Worm (Caenorhabditis elegans) whole organism, L4 larva: ENCODE data around the gene smf-2.
A peak's percentile ranks its signal among the peaks of the same experiment; 100 is the strongest.

ENCODE experiments used
- D1046.2 ChIP-seq: fragments of 200-800 bp; sonication (Bioruptor generic); IDR thresholded peaks from 2 replicates; pipeline ENCODE4 v1.3.6; 2022; ENCODE audit warnings: missing genetic modification characterization, missing compliant biosample characterization
- F10B5.3 ChIP-seq: sonication (generic microtip); optimal IDR thresholded peaks from 2 replicates; lab custom pipeline; 2016; ENCODE audit warnings: mild to moderate bottlenecking, missing genetic modification characterization, missing compliant biosample characterization
- F37D6.2 ChIP-seq: sonication (generic microtip); optimal IDR thresholded peaks from 2 replicates; lab custom pipeline; 2016; ENCODE audit warnings: mild to moderate bottlenecking, missing genetic modification characterization, missing compliant biosample characterization
- F44E2.7 ChIP-seq: fragments of 200-800 bp; sonication (Bioruptor generic); IDR thresholded peaks from 2 replicates; pipeline ENCODE4 v2.1.2; 2022; ENCODE audit warnings: missing genetic modification characterization, missing compliant biosample characterization
- F49E8.2 ChIP-seq: sonication (generic microtip); optimal IDR thresholded peaks from 2 replicates; lab custom pipeline; 2016; ENCODE audit warnings: missing compliant biosample characterization, mild to moderate bottlenecking, missing genetic modification characterization, borderline replicate concordance
- T26A8.4 ChIP-seq: fragments of 200-800 bp; sonication (Bioruptor generic); IDR thresholded peaks from 2 replicates; pipeline ENCODE4 v1.3.6; 2022; ENCODE audit warnings: missing genetic modification characterization, missing compliant biosample characterization
- Y105C5A.15 ChIP-seq: fragments of 200-800 bp; sonication (Bioruptor generic); IDR thresholded peaks from 2 replicates; pipeline ENCODE4 v1.3.6; 2022; ENCODE audit warnings: missing genetic modification characterization, missing compliant biosample characterization
- Y48G9A.11 ChIP-seq: fragments of 200-800 bp; sonication (Bioruptor generic); IDR thresholded peaks from 2 replicates; pipeline ENCODE4 v1.3.6; 2022; ENCODE audit warnings: missing genetic modification reagents, missing genetic modification characterization, missing compliant biosample characterization
- Y75B8A.6 ChIP-seq: fragments of 200-800 bp; sonication (Bioruptor generic); IDR thresholded peaks from 2 replicates; pipeline ENCODE4 v1.3.6; 2022; ENCODE audit warnings: missing genetic modification reagents, missing genetic modification characterization, missing compliant biosample characterization
- arid-1 ChIP-seq: fragments of 200-800 bp; sonication (Bioruptor generic); conservative IDR thresholded peaks from 2 replicates; pipeline ENCODE4 v1.3.6; 2022; ENCODE audit warnings: missing genetic modification reagents, missing genetic modification characterization, missing compliant biosample characterization
- ceh-32 ChIP-seq: sonication (generic microtip); optimal IDR thresholded peaks from 2 replicates; lab custom pipeline; 2016; ENCODE audit warnings: mild to moderate bottlenecking, missing genetic modification characterization, missing compliant biosample characterization; ENCODE audit not compliant: poor library complexity
- ces-1 ChIP-seq: fragments of 150-350 bp; sonication (generic microtip); optimal IDR thresholded peaks from 4 replicates; lab custom pipeline; 2014; ENCODE audit warnings: missing biosample characterization, missing genetic modification reagents, missing genetic modification characterization
- ctbp-1 ChIP-seq: fragments of 200-800 bp; sonication (Bioruptor generic); IDR thresholded peaks from 2 replicates; pipeline ENCODE4 v1.3.6; 2022; ENCODE audit warnings: missing genetic modification reagents, missing genetic modification characterization, missing compliant biosample characterization
- daf-8 ChIP-seq: fragments of 200-800 bp; sonication (Bioruptor generic); IDR thresholded peaks from 2 replicates; pipeline ENCODE4 v1.3.6; 2022; ENCODE audit warnings: missing genetic modification characterization, missing compliant biosample characterization
- dmd-9 ChIP-seq: fragments of 200-800 bp; sonication (Bioruptor generic); IDR thresholded peaks from 2 replicates; pipeline ENCODE4 v1.3.6; 2022; ENCODE audit warnings: missing genetic modification reagents, missing genetic modification characterization, missing compliant biosample characterization
- dpl-1 ChIP-seq: fragments of 150-350 bp; optimal IDR thresholded peaks from 2 replicates; lab custom pipeline; 2014; ENCODE audit warnings: missing biosample characterization, missing genetic modification reagents, missing genetic modification characterization
- egl-27 ChIP-seq: sonication (generic microtip); optimal IDR thresholded peaks from 3 replicates; lab custom pipeline; 2017; ENCODE audit warnings: missing biosample characterization, missing genetic modification reagents, missing genetic modification characterization
- egl-43 ChIP-seq: fragments of 200-800 bp; sonication (Bioruptor generic); IDR thresholded peaks from 2 replicates; pipeline ENCODE4 v1.3.6; 2022; ENCODE audit warnings: missing genetic modification reagents, missing genetic modification characterization, missing compliant biosample characterization
- fkh-10 ChIP-seq: fragments of 150-350 bp; optimal IDR thresholded peaks from 2 replicates; lab custom pipeline; 2014; ENCODE audit warnings: missing biosample characterization, missing genetic modification reagents, missing genetic modification characterization
- fos-1 ChIP-seq: fragments of 150-350 bp; optimal IDR thresholded peaks from 2 replicates; lab custom pipeline; 2014; ENCODE audit warnings: missing biosample characterization, missing genetic modification characterization
- hmg-1.1 ChIP-seq: fragments of 200-800 bp; sonication (Bioruptor generic); IDR thresholded peaks from 2 replicates; pipeline ENCODE4 v1.3.6; 2022; ENCODE audit warnings: missing genetic modification reagents, missing genetic modification characterization, missing compliant biosample characterization
- lim-7 ChIP-seq: fragments of 200-800 bp; sonication (Bioruptor generic); IDR thresholded peaks from 2 replicates; pipeline ENCODE4 v1.3.6; 2022; ENCODE audit warnings: missing genetic modification characterization, missing compliant biosample characterization
- lin-1 ChIP-seq: fragments of 200-800 bp; sonication (Bioruptor generic); IDR thresholded peaks from 2 replicates; pipeline ENCODE4 v1.3.6; 2022; ENCODE audit warnings: missing genetic modification reagents, missing genetic modification characterization, missing compliant biosample characterization
- lin-15B ChIP-seq: fragments of 150-350 bp; sonication (generic microtip); optimal IDR thresholded peaks from 3 replicates; lab custom pipeline; 2014; ENCODE audit warnings: missing biosample characterization, missing genetic modification characterization
- lin-38 ChIP-seq: fragments of 200-800 bp; sonication (Bioruptor generic); IDR thresholded peaks from 2 replicates; pipeline ENCODE4 v1.3.6; 2022; ENCODE audit warnings: missing genetic modification reagents, missing genetic modification characterization, missing compliant biosample characterization
- mdl-1 ChIP-seq, 2 experiments: fragments of 150-350 bp in 1 of 2; sonication (generic microtip) in 1 of 2; optimal IDR thresholded peaks; 2 replicates each; lab custom pipeline; 2014 to 2017; ENCODE audit warnings: missing biosample characterization in 2 of 2, missing genetic modification characterization in 2 of 2
- nhr-25 ChIP-seq: sonication (generic microtip); optimal IDR thresholded peaks from 2 replicates; lab custom pipeline; 2017; ENCODE audit warnings: missing genetic modification characterization, mild to moderate bottlenecking, missing compliant biosample characterization, antibody characterized with exemption, moderate library complexity, borderline replicate concordance; ENCODE audit not compliant: insufficient read depth
- pha-4 ChIP-seq, 2 experiments: fragments of 150-350 bp in 1 of 2; fragments of 200-800 bp in 1 of 2; sonication (Bioruptor generic) in 1 of 2; IDR thresholded peaks in 1 of 2; optimal IDR thresholded peaks in 1 of 2; 2 replicates each; pipeline versions ENCODE4 v1.3.6 to Lab custom; 2014 to 2022; ENCODE audit warnings: missing genetic modification characterization in 2 of 2, missing genetic modification reagents in 2 of 2, missing biosample characterization in 1 of 2, missing compliant biosample characterization in 1 of 2
- rbr-2 ChIP-seq: sonication (generic microtip); optimal IDR thresholded peaks from 2 replicates; lab custom pipeline; 2016; ENCODE audit warnings: missing genotype, missing genetic modification characterization, missing compliant biosample characterization
- sdz-12 ChIP-seq: fragments of 200-800 bp; sonication (Bioruptor generic); optimal IDR thresholded peaks from 2 replicates; lab custom pipeline; 2018; ENCODE audit warnings: mild to moderate bottlenecking, missing genetic modification characterization, missing compliant biosample characterization
- set-16 ChIP-seq: fragments of 200-800 bp; sonication (Bioruptor generic); IDR thresholded peaks from 2 replicates; pipeline ENCODE4 v1.3.6; 2022; ENCODE audit warnings: missing genetic modification reagents, missing genetic modification characterization, missing compliant biosample characterization
- tag-97 ChIP-seq: fragments of 200-800 bp; sonication (Bioruptor generic); IDR thresholded peaks from 2 replicates; pipeline ENCODE4 v1.3.6; 2022; ENCODE audit warnings: missing genetic modification characterization, missing compliant biosample characterization
- tra-1 ChIP-seq: fragments of 200-800 bp; sonication (Bioruptor generic); IDR thresholded peaks from 2 replicates; pipeline ENCODE4 v1.3.6; 2022; ENCODE audit warnings: missing genetic modification reagents, missing genetic modification characterization, missing compliant biosample characterization
- unc-62 ChIP-seq, 3 experiments: fragments of 150-350 bp in 1 of 3; sonication (generic microtip); optimal IDR thresholded peaks in 2 of 3; peaks in 1 of 3; 1 replicate in 1 of 3; 2 replicates in 2 of 3; lab custom pipeline; 2014 to 2017; ENCODE audit warnings: missing biosample characterization in 3 of 3, missing genetic modification characterization in 3 of 3, missing genetic modification reagents in 3 of 3, missing genotype in 1 of 3
- zfp-2 ChIP-seq: sonication (generic microtip); optimal IDR thresholded peaks from 2 replicates; lab custom pipeline; 2016; ENCODE audit warnings: mild to moderate bottlenecking, missing genetic modification characterization, missing compliant biosample characterization

smf-2 gene

DNA sequence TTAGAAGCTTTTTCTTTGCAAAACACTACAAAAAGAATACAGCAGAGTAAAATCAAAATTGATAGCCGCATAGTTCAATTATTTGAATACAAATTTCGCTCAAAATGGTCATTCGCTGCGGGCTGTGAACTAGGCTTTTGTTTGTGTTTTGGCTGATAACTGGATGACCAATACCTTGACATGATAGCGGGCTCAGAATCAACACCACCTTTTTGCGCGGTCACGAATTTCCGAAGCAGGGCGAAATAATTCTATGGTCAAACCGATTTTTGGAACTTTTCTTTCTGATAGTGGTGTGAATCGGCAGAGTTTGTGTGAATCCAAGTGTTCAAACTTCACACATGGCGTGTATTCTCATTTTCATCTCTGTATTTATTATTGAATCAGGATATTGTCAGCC lies 20.2 kb downstream of the smf-2 start, which contains the start of the genes F38B6.7 and F38B6.2:
TSS of gene F38B6.7 (minus strand) at position 101 of the 400 bp plus-strand sequence.
TSS of gene F38B6.2 (plus strand) at position 267 of the 400 bp plus-strand sequence.
- TF ChIP-seq zfp-2 (tag; lab: Kevin White, UChicago), result no peak
- TF ChIP-seq arid-1, result no peak
- TF ChIP-seq set-16 (GFP tag; lab: Robert Waterston, UW), result no peak
- TF ChIP-seq ceh-32, result no peak
- no peak for TF ChIP-seq F10B5.3
- TF ChIP-seq, all 104 proteins: peak for 0

DNA sequence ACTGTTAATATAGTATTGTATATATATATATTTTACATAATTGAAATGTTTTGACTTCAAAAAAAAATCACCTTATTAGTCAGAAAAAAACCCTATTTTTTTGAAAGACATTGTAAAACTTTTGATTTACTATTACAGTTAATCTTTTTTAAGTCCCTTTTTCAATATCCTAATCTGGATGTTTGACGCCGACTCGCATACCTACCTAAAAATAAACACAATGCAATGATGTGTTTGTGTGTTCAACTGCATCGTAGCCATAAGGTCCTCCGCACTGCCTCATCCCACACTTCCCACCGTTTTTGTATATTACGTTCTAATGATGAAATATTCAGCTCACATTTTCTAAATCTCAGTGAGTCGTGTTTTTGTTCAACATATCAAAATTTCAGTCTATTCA lies 25.2 kb downstream of the smf-2 start, which contains the start of gene F38B6.3:
TSS of gene F38B6.3 (plus strand) at position 301 of the 400 bp plus-strand sequence.
- TF ChIP-seq set-16 (GFP tag; lab: Robert Waterston, UW) (no peak), rbr-2 (no peak), lim-7 (GFP tag; lab: Robert Waterston, UW) (no peak), ces-1 (no peak), egl-43 (GFP tag; lab: Robert Waterston, UW) (no peak), F10B5.3 (no peak), tra-1 (GFP tag; lab: Robert Waterston, UW) (no peak), lin-1 (GFP tag; lab: Robert Waterston, UW) (no peak), T26A8.4 (GFP tag; lab: Robert Waterston, UW) (no peak), sdz-12 (GFP tag; lab: Kevin White, UChicago) (no peak), fos-1 (no peak), Y75B8A.6 (GFP tag; lab: Robert Waterston, UW) (no peak), dmd-9 (GFP tag; lab: Robert Waterston, UW) (no peak), Y105C5A.15 (GFP tag; lab: Robert Waterston, UW) (no peak), dpl-1 (GFP tag; lab: Kevin White, UChicago) (no peak)

DNA sequence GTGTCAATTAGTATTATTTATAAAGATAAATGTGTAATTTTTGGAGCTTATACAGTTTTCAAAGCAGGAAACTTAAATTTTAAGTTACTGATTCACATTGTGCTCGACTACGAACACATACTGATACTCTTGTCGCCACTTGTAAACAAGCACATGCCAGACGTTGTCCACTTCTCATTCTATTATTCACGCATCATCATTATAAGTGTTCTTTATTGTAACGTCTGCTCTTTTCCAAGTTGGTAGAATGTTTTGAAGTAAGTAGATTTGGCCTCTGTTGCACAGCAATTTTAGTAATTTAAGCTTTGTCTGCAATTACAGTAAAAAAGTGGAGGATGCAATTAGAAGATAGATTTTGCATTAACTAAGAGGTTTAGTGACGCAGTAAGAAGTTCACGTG lies 25.6 kb downstream of the smf-2 start:
- TF ChIP-seq Y48G9A.11 (GFP tag; lab: Robert Waterston, UW) (no peak), unc-62 (GFP tag; optimal IDR thresholded peaks at IDR 0.05 in 1 of 2; lab: Kevin White, UChicago) (peak in 1 of 2 experiments; percentile 74), unc-62 (tag; optimal IDR thresholded peaks at IDR 0.05; lab: Kevin White, UChicago) (no peak)

DNA sequence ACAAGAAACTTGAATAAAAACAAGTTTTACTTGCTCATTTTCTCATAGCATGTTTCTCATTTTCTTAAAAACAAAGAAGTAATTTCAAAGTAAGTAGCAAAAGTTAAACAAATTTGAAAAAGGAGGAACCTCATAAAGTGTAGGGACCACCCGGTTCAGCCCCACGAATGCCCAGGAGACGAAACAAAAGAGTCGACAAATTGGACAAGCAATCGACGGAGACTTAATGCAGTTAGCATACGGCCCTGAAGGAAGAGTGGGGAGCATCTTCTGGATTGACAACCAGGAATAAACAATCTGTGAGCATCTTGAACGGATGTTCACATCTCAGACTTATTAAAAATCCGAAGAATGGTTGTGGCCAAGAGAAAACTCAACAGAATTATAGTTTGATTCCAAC lies 26.8 kb downstream of the smf-2 start:
- no peak for TF ChIP-seq egl-27 (tag; lab: Kevin White, UChicago)
- TF ChIP-seq hmg-1.1 (GFP tag; lab: Robert Waterston, UW), result no peak
- no peak for TF ChIP-seq lin-38 (GFP tag; lab: Robert Waterston, UW)
- no peak for TF ChIP-seq tag-97
- no peak for TF ChIP-seq lin-15B
- TF ChIP-seq Y48G9A.11 (GFP tag; lab: Robert Waterston, UW), result no peak
- TF ChIP-seq fkh-10 (GFP tag; lab: Kevin White, UChicago), result no peak
- no peak for TF ChIP-seq F37D6.2 (tag; lab: Kevin White, UChicago)
- TF ChIP-seq mdl-1 (tag; optimal IDR thresholded peaks at IDR 0.05; lab: Kevin White, UChicago), result no peak
- TF ChIP-seq daf-8 (GFP tag; lab: Robert Waterston, UW), result no peak
- TF ChIP-seq F44E2.7 (GFP tag; lab: Robert Waterston, UW), result no peak
- TF ChIP-seq ctbp-1, result no peak
- no peak for TF ChIP-seq pha-4 (GFP tag; IDR thresholded peaks at IDR 0.05; lab: Robert Waterston, UW)
- no peak for TF ChIP-seq pha-4 (tag; optimal IDR thresholded peaks at IDR 0.05; lab: Kevin White, UChicago)
- no peak for TF ChIP-seq D1046.2 (GFP tag; lab: Robert Waterston, UW)
- TF ChIP-seq F49E8.2 (tag; lab: Kevin White, UChicago), result no peak
- TF ChIP-seq nhr-25 (tag; lab: Kevin White, UChicago), result no peak
- no peak for TF ChIP-seq fos-1
